Fruit fly (Drosophila melanogaster): ENCODE data around the gene myd.

Gene myd

dm6 chr3R:19162135-19162616 is 18.3 kb upstream of the myd start, which contains the start of the genes CG42359 and Nsun5 (continued):
- TF ChIP-seq CG32767 (GFP tag; IDR thresholded peaks at IDR 0.05), result peak; percentile 85
- TF ChIP-seq CG2875 (GFP tag; optimal IDR thresholded peaks at IDR 0.05), result peak; percentile 46
- TF ChIP-seq tx (GFP tag; optimal IDR thresholded peaks at IDR 0.05), result peak; percentile 91
- peak; percentile 7 for TF ChIP-seq odd (GFP tag; optimal IDR thresholded peaks at IDR 0.05)
- peak; percentile 85 for TF ChIP-seq Dad (GFP tag; optimal IDR thresholded peaks at IDR 0.05)
- TF ChIP-seq sc (optimal IDR thresholded peaks at IDR 0.05), result no peak
- peak; percentile 70 for TF ChIP-seq sc (GFP tag; optimal IDR thresholded peaks at IDR 0.05)
- peak; percentile 85 for TF ChIP-seq CG4282 (GFP tag; optimal IDR thresholded peaks at IDR 0.05)
- TF ChIP-seq Mes4 (GFP tag; optimal IDR thresholded peaks at IDR 0.05), result peak; percentile 83
- TF ChIP-seq CG34422 (GFP tag; IDR thresholded peaks at IDR 0.05), result peak; percentile 90
- peak; percentile 62 for TF ChIP-seq CG4707 (GFP tag; optimal IDR thresholded peaks at IDR 0.05)
- peak; percentile 83 to 90 for TF ChIP-seq chif (GFP tag; optimal IDR thresholded peaks at IDR 0.05)
- peak; percentile 84 for TF ChIP-seq CG32772 (GFP tag; IDR thresholded peaks at IDR 0.05)
- TF ChIP-seq TFAM (GFP tag; optimal IDR thresholded peaks at IDR 0.05), result peak; percentile 65
- TF ChIP-seq CG13287 (GFP tag; IDR thresholded peaks at IDR 0.05; ENCODE audit: partially characterized antibody), result peak; percentile 97
- TF ChIP-seq inv (GFP tag; IDR thresholded peaks at IDR 0.05; ENCODE audit: partially characterized antibody), result peak; percentile 81
- peak; percentile 87 for TF ChIP-seq CG1602 (GFP tag; optimal IDR thresholded peaks at IDR 0.05)
- peak; percentile 91 for TF ChIP-seq CG9727 (GFP tag; optimal IDR thresholded peaks at IDR 0.05)
- TF ChIP-seq ato (GFP tag; IDR thresholded peaks at IDR 0.05; ENCODE audit: partially characterized antibody), result peak; percentile 87
- peak; percentile 70 for TF ChIP-seq ewg (GFP tag; optimal IDR thresholded peaks at IDR 0.05)
- peak; percentile 76 for TF ChIP-seq Drgx (GFP tag; IDR thresholded peaks at IDR 0.05)
- peak; percentile 88 for TF ChIP-seq slp2 (GFP tag; optimal IDR thresholded peaks at IDR 0.05)
- TF ChIP-seq CG11247 (GFP tag; IDR thresholded peaks at IDR 0.05), result peak; percentile 84
- TF ChIP-seq CG16815 (GFP tag; optimal IDR thresholded peaks at IDR 0.05), result peak; percentile 73
- peak; percentile 94 for TF ChIP-seq gem (tag; optimal IDR thresholded peaks at IDR 0.05)
- peak; percentile 94 for TF ChIP-seq hkb (optimal IDR thresholded peaks at IDR 0.05)
- peak; percentile 88 for TF ChIP-seq hkb (GFP tag; IDR thresholded peaks at IDR 0.05)
- peak; percentile 92 for TF ChIP-seq knrl (GFP tag; IDR thresholded peaks at IDR 0.05; ENCODE audit: partially characterized antibody)
- peak; percentile 97 for TF ChIP-seq Max (GFP tag; optimal IDR thresholded peaks at IDR 0.05)
- peak; percentile 86 for TF ChIP-seq CG18262 (tag; optimal IDR thresholded peaks at IDR 0.05)
- peak; percentile 64 for TF ChIP-seq CG11723 (GFP tag; optimal IDR thresholded peaks at IDR 0.05)
- peak; percentile 81 for TF ChIP-seq Oli (tag; optimal IDR thresholded peaks at IDR 0.05)
- TF ChIP-seq CG30403 (GFP tag; optimal IDR thresholded peaks at IDR 0.05), result peak; percentile 94
- TF ChIP-seq Six4 (GFP tag; optimal IDR thresholded peaks at IDR 0.05), result peak; percentile 91
- peak; percentile 80 for TF ChIP-seq schlank (tag; optimal IDR thresholded peaks at IDR 0.05)
- TF ChIP-seq NK7.1 (GFP tag; optimal IDR thresholded peaks at IDR 0.05), result peak; percentile 65
- peak; percentile 26 for TF ChIP-seq pfk (GFP tag; optimal IDR thresholded peaks at IDR 0.05)
- peak; percentile 65 for TF ChIP-seq nau (GFP tag; optimal IDR thresholded peaks at IDR 0.05)
- TF ChIP-seq Atf6 (GFP tag; IDR thresholded peaks at IDR 0.05), result peak; percentile 85
- TF ChIP-seq gce (GFP tag; IDR thresholded peaks at IDR 0.05), result peak; percentile 73; the same call in 2 of the 3 replicates
- no peak for TF ChIP-seq prd (optimal IDR thresholded peaks at IDR 0.05)
- peak; percentile 95 for TF ChIP-seq prd (GFP tag; IDR thresholded peaks at IDR 0.05)
- peak; percentile 91 for TF ChIP-seq CG6689 (GFP tag; IDR thresholded peaks at IDR 0.05)
- TF ChIP-seq bigmax (GFP tag; optimal IDR thresholded peaks at IDR 0.05), result peak; percentile 59
- peak; percentile 94 for TF ChIP-seq Xbp1 (GFP tag; optimal IDR thresholded peaks at IDR 0.05)
- TF ChIP-seq Ravus (GFP tag; IDR thresholded peaks at IDR 0.05), result peak; percentile 48; the same call in 1 of the 2 replicates
- peak; percentile 62; the same call in 2 of the 3 replicates for TF ChIP-seq sr (GFP tag; IDR thresholded peaks at IDR 0.05)
- peak; percentile 85 for TF ChIP-seq CG31441 (GFP tag; IDR thresholded peaks at IDR 0.05)
- TF ChIP-seq Fer3 (tag; optimal IDR thresholded peaks at IDR 0.05), result peak; percentile 86
- TF ChIP-seq CG4730 (GFP tag; IDR thresholded peaks at IDR 0.05), result peak; percentile 83
